Worm (Caenorhabditis elegans) whole organism, L4/young adult: Measurements from ENCODE around the gene dnj-10.

Experiments used
- W03F9.2 ChIP-seq: fragments of 150-350 bp; optimal IDR thresholded peaks from 2 replicates; lab custom pipeline; 2014; ENCODE audit warnings: missing biosample characterization, missing genetic modification characterization
- dao-5 ChIP-seq: sonication (generic microtip); optimal IDR thresholded peaks from 2 replicates; lab custom pipeline; 2016; ENCODE audit warnings: missing genotype, missing genetic modification characterization, moderate library complexity, missing compliant biosample characterization
- him-1 ChIP-seq: sonication (generic microtip); optimal IDR thresholded peaks from 2 replicates; lab custom pipeline; 2016; ENCODE audit warnings: missing genotype, missing genetic modification reagents, missing genetic modification characterization, missing compliant biosample characterization

DNA sequence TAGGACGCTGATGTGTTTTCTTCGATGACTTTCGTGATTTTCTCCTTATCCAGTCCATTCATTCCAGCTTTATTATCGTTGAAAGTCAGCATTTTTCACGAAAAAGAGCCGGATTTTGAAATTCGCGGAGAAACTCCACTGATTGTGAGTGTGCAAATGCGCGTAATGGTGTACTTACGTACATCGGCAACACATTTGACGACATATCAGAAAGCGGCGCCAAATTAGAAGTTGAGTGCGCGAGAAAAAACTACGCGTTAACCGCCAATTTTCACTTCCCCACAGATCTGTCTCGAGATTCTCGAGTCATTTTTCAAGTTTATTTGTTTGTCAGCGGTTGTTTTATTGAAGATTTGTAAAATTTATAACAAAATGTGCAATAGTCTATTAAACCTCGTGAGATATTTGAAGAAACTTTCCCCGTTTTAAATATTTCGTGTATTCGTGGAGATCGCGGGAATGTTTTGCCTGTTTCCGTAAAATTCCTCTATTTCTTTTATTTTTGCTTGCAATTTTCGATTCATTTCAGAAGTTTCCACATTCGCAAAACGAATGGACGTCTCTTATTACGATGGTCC is 2.5 kb upstream of the dnj-10 start, which contains the start of the genes polk-1 and gpr-1:
- TF ChIP-seq him-1 (tag; lab: Kevin White, UChicago): no peak
- no peak for TF ChIP-seq dao-5 (tag; lab: Kevin White, UChicago)
- TF ChIP-seq W03F9.2: no peak
